Worm (Caenorhabditis elegans) whole organism, dauer: Measurements from ENCODE around the gene nphp-1.

Source experiments
- unc-62 ChIP-seq: sonication (generic microtip); optimal IDR thresholded peaks from 2 replicates; lab custom pipeline; 2017; ENCODE audit warnings: missing biosample characterization, missing genetic modification reagents, missing genetic modification characterization

nphp-1 gene

ce11 chrII:10656395-10656794 lies 4.3 kb upstream of the nphp-1 start:
- TF ChIP-seq unc-62 (GFP tag; lab: Kevin White, UChicago) = no peak

- TF ChIP-seq unc-62 (GFP tag; lab: Kevin White, UChicago) = no peak
Measured at ce11 chrII:10654435-10654834, 2.4 kb upstream of the nphp-1 start.

- TF ChIP-seq unc-62 (GFP tag; lab: Kevin White, UChicago) = no peak
Measured at ce11 chrII:10653559-10653958, 1.5 kb upstream of the nphp-1 start.

- no peak for TF ChIP-seq unc-62 (GFP tag; lab: Kevin White, UChicago)
Measured at ce11 chrII:10646901-10647566, 5.0 kb downstream of the nphp-1 start, which contains the start of gene M28.10. Gene M28.10, plus strand, starts transcription at chrII:10647516.

ce11 chrII:10643403-10643802 lies 8.7 kb downstream of the nphp-1 start, which contains the start of gene M28.4:
Gene M28.4, plus strand, starts transcription at chrII:10643703.
- no peak for TF ChIP-seq unc-62 (GFP tag; lab: Kevin White, UChicago)

ce11 chrII:10639110-10639509 lies 12.9 kb downstream of the nphp-1 start, which contains the start of gene M28.9:
Gene M28.9, plus strand, starts transcription at chrII:10639410.
- TF ChIP-seq unc-62 (GFP tag; lab: Kevin White, UChicago) = no peak

- no peak for TF ChIP-seq unc-62 (GFP tag; lab: Kevin White, UChicago)
Measured at ce11 chrII:10630944-10631343, 21.1 kb downstream of the nphp-1 start.

- TF ChIP-seq unc-62 (GFP tag; lab: Kevin White, UChicago) = no peak
Measured at ce11 chrII:10627963-10628362, 24.1 kb downstream of the nphp-1 start, which contains the start of gene M28.8. Gene M28.8, plus strand, starts transcription at chrII:10628263.

ce11 chrII:10627086-10627485 lies 25.0 kb downstream of the nphp-1 start:
- TF ChIP-seq unc-62 (GFP tag; lab: Kevin White, UChicago) = no peak

- TF ChIP-seq unc-62 (GFP tag; lab: Kevin White, UChicago) = no peak
Measured at ce11 chrII:10621965-10622364, 30.1 kb downstream of the nphp-1 start, which contains the start of gene cutl-9. Gene cutl-9, plus strand, starts transcription at chrII:10622265.

ce11 chrII:10618157-10618556 lies 33.9 kb downstream of the nphp-1 start, which contains the start of gene C14A4.13:
Gene C14A4.13, plus strand, starts transcription at chrII:10618457.
- no peak for TF ChIP-seq unc-62 (GFP tag; lab: Kevin White, UChicago)

- TF ChIP-seq unc-62 (GFP tag; lab: Kevin White, UChicago) = no peak
Measured at ce11 chrII:10612743-10613142, 39.3 kb downstream of the nphp-1 start, which contains the start of gene C14A4.12. Gene C14A4.12, plus strand, starts transcription at chrII:10613043.

- TF ChIP-seq unc-62 (GFP tag; lab: Kevin White, UChicago) = no peak
Measured at ce11 chrII:10608821-10609220, 43.2 kb downstream of the nphp-1 start.

ce11 chrII:10607238-10607961 lies 44.7 kb downstream of the nphp-1 start, which contains the start of gene ccm-3:
Gene ccm-3, minus strand, starts transcription at chrII:10607275.
- no peak for TF ChIP-seq unc-62 (GFP tag; lab: Kevin White, UChicago)

- TF ChIP-seq unc-62 (GFP tag; lab: Kevin White, UChicago) = no peak
Measured at ce11 chrII:10605512-10605911, 46.5 kb downstream of the nphp-1 start, which contains the start of gene taf-13. Gene taf-13, minus strand, starts transcription at chrII:10605612.

ce11 chrII:10603560-10603959 lies 48.5 kb downstream of the nphp-1 start:
- TF ChIP-seq unc-62 (GFP tag; lab: Kevin White, UChicago) = no peak
